Worm (Caenorhabditis elegans): ENCODE results near the gene ilys-4.

Gene ilys-4

DNA sequence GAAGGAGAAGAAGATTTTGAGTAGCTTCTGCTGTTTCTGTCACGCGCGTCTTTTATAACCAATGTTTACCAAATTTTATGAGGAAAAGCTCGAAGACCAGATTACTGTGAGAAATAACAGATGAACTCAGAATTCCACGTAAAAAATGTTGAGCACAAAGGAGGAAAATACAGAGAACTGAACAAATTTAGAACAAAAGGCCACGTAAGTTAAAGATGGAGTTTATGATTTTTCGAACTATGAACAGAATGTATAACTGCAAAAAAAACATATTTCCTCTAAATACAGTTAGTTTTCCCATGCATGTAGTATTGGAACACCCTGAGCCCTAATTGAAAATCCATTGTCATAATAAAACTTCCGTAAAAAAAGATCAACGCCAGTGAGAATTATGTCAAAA, 43.6 kb upstream of the ilys-4 start, which contains the start of gene exc-9:
Gene exc-9, minus strand, starts transcription at position 101 of the 400 bp plus-strand sequence.
- TF ChIP-seq pbrm-1 (GFP tag; IDR thresholded peaks at IDR 0.05) (no peak), T26A5.8 (tag; optimal IDR thresholded peaks at IDR 0.05) (no peak), mcd-1 (GFP tag; IDR thresholded peaks at IDR 0.05) (no peak), madf-3 (GFP tag; IDR thresholded peaks at IDR 0.05) (no peak), die-1 (tag; optimal IDR thresholded peaks at IDR 0.05) (no peak), ceh-27 (GFP tag; optimal IDR thresholded peaks at IDR 0.05) (no peak), hmg-1.2 (GFP tag; IDR thresholded peaks at IDR 0.05) (no peak)

- TF ChIP-seq K12H6.12 (tag; optimal IDR thresholded peaks at IDR 0.05) (no peak), lin-54 (GFP tag; optimal IDR thresholded peaks at IDR 0.05) (no peak), let-526 (GFP tag; IDR thresholded peaks at IDR 0.05) (no peak), fkh-3 (tag; optimal IDR thresholded peaks at IDR 0.05) (no peak), unc-130 (GFP tag; optimal IDR thresholded peaks at IDR 0.05) (no peak), him-1 (tag; optimal IDR thresholded peaks at IDR 0.05) (no peak), tlf-1 (GFP tag; optimal IDR thresholded peaks at IDR 0.05) (no peak), C17E4.6 (GFP tag; IDR thresholded peaks at IDR 0.05) (no peak)
Measured at ce11 chrIV:7938834-7939233, 41.5 kb upstream of the ilys-4 start, which contains the start of gene F20D12.7. Gene F20D12.7 (minus strand): TSS chrIV:7938934.

- TF ChIP-seq snpc-1.3 (tag; optimal IDR thresholded peaks at IDR 0.05; ENCODE audit: insufficient read depth) = no peak
- no peak for TF ChIP-seq hmg-20 (GFP tag; IDR thresholded peaks at IDR 0.05)
- no peak for TF ChIP-seq zfh-2 (GFP tag; conservative IDR thresholded peaks at IDR 0.05)
- no peak for TF ChIP-seq lin-40 (tag; optimal IDR thresholded peaks at IDR 0.05)
- no peak for TF ChIP-seq ceh-58 (GFP tag; IDR thresholded peaks at IDR 0.05)
- no peak for TF ChIP-seq egrh-3 (GFP tag; IDR thresholded peaks at IDR 0.05)
- no peak for TF ChIP-seq pha-4 (tag; optimal IDR thresholded peaks at IDR 0.05)
Measured at ce11 chrIV:7933733-7934132, 36.4 kb upstream of the ilys-4 start, which contains the start of gene bbs-2. Gene bbs-2 (plus strand): TSS chrIV:7934033.

ce11 chrIV:7931873-7932272, 34.5 kb upstream of the ilys-4 start:
- no peak for TF ChIP-seq ztf-28 (GFP tag; IDR thresholded peaks at IDR 0.05)
- no peak for TF ChIP-seq unc-130 (GFP tag; optimal IDR thresholded peaks at IDR 0.05)
- TF ChIP-seq T07F8.4 (tag; optimal IDR thresholded peaks at IDR 0.05) = no peak
- no peak for TF ChIP-seq unc-62 (GFP tag; optimal IDR thresholded peaks at IDR 0.05)
- TF ChIP-seq fkh-3 (tag; optimal IDR thresholded peaks at IDR 0.05) = no peak
- TF ChIP-seq tbx-9 (tag; optimal IDR thresholded peaks at IDR 0.05; ENCODE audit: borderline replicate concordance) = no peak
- TF ChIP-seq snpc-1.3 (tag; optimal IDR thresholded peaks at IDR 0.05; ENCODE audit: insufficient read depth) = no peak
- no peak for TF ChIP-seq hsf-1 (GFP tag; IDR thresholded peaks at IDR 0.05)
- TF ChIP-seq nhr-80 (tag; optimal IDR thresholded peaks at IDR 0.05) = no peak
- TF ChIP-seq bed-2 (GFP tag; IDR thresholded peaks at IDR 0.05) = no peak
- TF ChIP-seq nhr-90 (tag; optimal IDR thresholded peaks at IDR 0.05) = no peak
- no peak for TF ChIP-seq F33H1.4 (GFP tag; IDR thresholded peaks at IDR 0.05)
- TF ChIP-seq madf-6 (GFP tag; IDR thresholded peaks at IDR 0.05) = no peak
- TF ChIP-seq lsy-27 (tag; optimal IDR thresholded peaks at IDR 0.05; ENCODE audit: borderline replicate concordance, insufficient read depth) = no peak
- no peak for TF ChIP-seq F55B11.4 (tag; optimal IDR thresholded peaks at IDR 0.05; ENCODE audit: borderline replicate concordance, insufficient read depth)
- no peak for TF ChIP-seq ztf-3 (GFP tag; optimal IDR thresholded peaks at IDR 0.05)
- TF ChIP-seq rcor-1 (GFP tag; IDR thresholded peaks at IDR 0.05) = no peak
- TF ChIP-seq rpc-1 (optimal IDR thresholded peaks at IDR 0.05) = no peak
- no peak for TF ChIP-seq rpc-1 (tag; optimal IDR thresholded peaks at IDR 0.05)
- TF ChIP-seq B0035.1 (tag; optimal IDR thresholded peaks at IDR 0.05) = no peak
